Worm (Caenorhabditis elegans) whole organism, L4 larva: ENCODE results near the gene F13E9.5.
A peak's percentile ranks its signal among the peaks of the same experiment; 100 is the strongest.

Experiments
- R02D3.7 ChIP-seq: fragments of 150-350 bp; sonication (generic microtip); optimal IDR thresholded peaks from 3 replicates; lab custom pipeline; 2014; ENCODE audit warnings: missing biosample characterization, missing genetic modification characterization
- T26A8.4 ChIP-seq: fragments of 200-800 bp; sonication (Bioruptor generic); IDR thresholded peaks from 2 replicates; pipeline ENCODE4 v1.3.6; 2022; ENCODE audit warnings: missing genetic modification characterization, missing compliant biosample characterization
- ZK337.2 ChIP-seq: fragments of 200-800 bp; sonication (Bioruptor generic); IDR thresholded peaks from 2 replicates; pipeline ENCODE4 v1.3.6; 2022; ENCODE audit warnings: missing genetic modification reagents, missing genetic modification characterization, missing compliant biosample characterization
- aha-1 ChIP-seq: fragments of 150-350 bp; peaks from one replicate; lab custom pipeline; 2014; ENCODE audit warnings: missing biosample characterization, missing genetic modification characterization
- aly-2 ChIP-seq: sonication (generic microtip); optimal IDR thresholded peaks from 2 replicates; lab custom pipeline; 2018; ENCODE audit warnings: missing biosample characterization, missing genetic modification characterization
- attf-4 ChIP-seq: sonication (generic microtip); optimal IDR thresholded peaks from 3 replicates; lab custom pipeline; 2017; ENCODE audit warnings: missing biosample characterization, missing genetic modification characterization
- ceh-20 ChIP-seq: fragments of 200-800 bp; sonication (Bioruptor generic); IDR thresholded peaks from 2 replicates; pipeline ENCODE4 v1.3.6; 2022; ENCODE audit warnings: missing genetic modification reagents, missing genetic modification characterization, missing compliant biosample characterization
- ceh-28 ChIP-seq: fragments of 150-350 bp; optimal IDR thresholded peaks from 2 replicates; lab custom pipeline; 2014; ENCODE audit warnings: missing biosample characterization, missing genetic modification reagents, missing genetic modification characterization
- cey-2 ChIP-seq: sonication (generic microtip); optimal IDR thresholded peaks from 3 replicates; lab custom pipeline; 2017; ENCODE audit warnings: missing genetic modification characterization, mild to moderate bottlenecking, missing compliant biosample characterization, antibody characterized with exemption, borderline replicate concordance; ENCODE audit not compliant: insufficient read depth
- ctbp-1 ChIP-seq: fragments of 200-800 bp; sonication (Bioruptor generic); IDR thresholded peaks from 2 replicates; pipeline ENCODE4 v1.3.6; 2022; ENCODE audit warnings: missing genetic modification reagents, missing genetic modification characterization, missing compliant biosample characterization
- daf-16 ChIP-seq, 3 experiments: sonication (generic microtip); optimal IDR thresholded peaks; 2 replicates each; lab custom pipeline; 2016 to 2017; ENCODE audit warnings: missing genetic modification characterization in 3 of 3, missing genetic modification reagents in 3 of 3, mild to moderate bottlenecking in 2 of 3, missing compliant biosample characterization in 2 of 3, missing biosample characterization in 1 of 3, moderate library complexity in 1 of 3
- dmd-6 ChIP-seq: fragments of 200-800 bp; sonication (Bioruptor generic); IDR thresholded peaks from 2 replicates; pipeline ENCODE4 v1.3.6; 2022; ENCODE audit warnings: missing genetic modification reagents, missing genetic modification characterization, missing compliant biosample characterization
- dve-1 ChIP-seq: sonication (generic microtip); optimal IDR thresholded peaks from 2 replicates; lab custom pipeline; 2017; ENCODE audit warnings: antibody characterized with exemption, mild to moderate bottlenecking, missing genetic modification characterization, missing compliant biosample characterization; ENCODE audit not compliant: insufficient read depth
- fos-1 ChIP-seq: fragments of 150-350 bp; optimal IDR thresholded peaks from 2 replicates; lab custom pipeline; 2014; ENCODE audit warnings: missing biosample characterization, missing genetic modification characterization
- hlh-11 ChIP-seq: fragments of 200-800 bp; sonication (Bioruptor generic); optimal IDR thresholded peaks from 2 replicates; lab custom pipeline; 2018; ENCODE audit warnings: mild to moderate bottlenecking, missing genetic modification characterization, missing compliant biosample characterization
- hlh-30 ChIP-seq: sonication (generic microtip); optimal IDR thresholded peaks from 2 replicates; lab custom pipeline; 2017; ENCODE audit warnings: antibody characterized with exemption, mild to moderate bottlenecking, missing genetic modification characterization, missing compliant biosample characterization; ENCODE audit not compliant: insufficient read depth
- jun-1 ChIP-seq: fragments of 150-350 bp; optimal IDR thresholded peaks from 2 replicates; lab custom pipeline; 2014; ENCODE audit warnings: missing biosample characterization, missing genetic modification reagents, missing genetic modification characterization
- lim-7 ChIP-seq: fragments of 200-800 bp; sonication (Bioruptor generic); IDR thresholded peaks from 2 replicates; pipeline ENCODE4 v1.3.6; 2022; ENCODE audit warnings: missing genetic modification characterization, missing compliant biosample characterization
- lin-29 ChIP-seq: fragments of 200-800 bp; sonication (Bioruptor generic); IDR thresholded peaks from 2 replicates; pipeline ENCODE4 v1.3.6; 2022; ENCODE audit warnings: missing genetic modification reagents, missing genetic modification characterization, missing compliant biosample characterization
- lin-38 ChIP-seq: fragments of 200-800 bp; sonication (Bioruptor generic); IDR thresholded peaks from 2 replicates; pipeline ENCODE4 v1.3.6; 2022; ENCODE audit warnings: missing genetic modification reagents, missing genetic modification characterization, missing compliant biosample characterization
- lin-39 ChIP-seq: fragments of 150-350 bp; optimal IDR thresholded peaks from 2 replicates; lab custom pipeline; 2014; ENCODE audit warnings: missing biosample characterization, missing genetic modification reagents, missing genetic modification characterization
- lsy-2 ChIP-seq, 2 experiments: fragments of 150-350 bp in 1 of 2; sonication (generic microtip) in 1 of 2; optimal IDR thresholded peaks; 2 replicates each; lab custom pipeline; 2014 to 2017; ENCODE audit warnings: missing biosample characterization in 2 of 2, missing genetic modification characterization in 2 of 2
- madf-5 ChIP-seq, 2 experiments: fragments of 200-800 bp; sonication (Bioruptor generic); IDR thresholded peaks; 2 replicates each; pipeline ENCODE4 v1.3.6; 2022; ENCODE audit warnings: missing compliant biosample characterization in 2 of 2, missing genetic modification characterization in 2 of 2
- mdl-1 ChIP-seq, 2 experiments: fragments of 150-350 bp in 1 of 2; sonication (generic microtip) in 1 of 2; optimal IDR thresholded peaks; 2 replicates each; lab custom pipeline; 2014 to 2017; ENCODE audit warnings: missing biosample characterization in 2 of 2, missing genetic modification characterization in 2 of 2
- mdt-29 ChIP-seq: fragments of 200-800 bp; sonication (Bioruptor generic); IDR thresholded peaks from 2 replicates; pipeline ENCODE4 v1.3.6; 2022; ENCODE audit warnings: missing genetic modification reagents, missing genetic modification characterization, missing compliant biosample characterization
- mep-1 ChIP-seq: fragments of 150-350 bp; sonication (generic microtip); optimal IDR thresholded peaks from 3 replicates; lab custom pipeline; 2014; ENCODE audit warnings: missing biosample characterization, missing genetic modification characterization
- mes-2 ChIP-seq: sonication (generic microtip); optimal IDR thresholded peaks from 2 replicates; lab custom pipeline; 2016; ENCODE audit warnings: missing genotype, mild to moderate bottlenecking, missing genetic modification characterization, missing compliant biosample characterization; ENCODE audit not compliant: poor library complexity, severe bottlenecking
- mxl-3 ChIP-seq: fragments of 200-800 bp; sonication (Bioruptor generic); optimal IDR thresholded peaks from 2 replicates; lab custom pipeline; 2018; ENCODE audit warnings: mild to moderate bottlenecking, missing genetic modification characterization, missing compliant biosample characterization
- nhr-28 ChIP-seq: fragments of 150-350 bp; optimal IDR thresholded peaks from 2 replicates; lab custom pipeline; 2014; ENCODE audit warnings: missing biosample characterization, missing genetic modification characterization
- nhr-6 ChIP-seq: fragments of 150-350 bp; optimal IDR thresholded peaks from 2 replicates; lab custom pipeline; 2014; ENCODE audit warnings: missing biosample characterization, missing genetic modification characterization
- nhr-76 ChIP-seq: fragments of 150-350 bp; optimal IDR thresholded peaks from 2 replicates; lab custom pipeline; 2014; ENCODE audit warnings: missing biosample characterization, missing genetic modification characterization
- nhr-77 ChIP-seq: fragments of 150-350 bp; optimal IDR thresholded peaks from 2 replicates; lab custom pipeline; 2014; ENCODE audit warnings: missing biosample characterization, missing genetic modification characterization
- pqm-1 ChIP-seq: sonication (generic microtip); optimal IDR thresholded peaks from 2 replicates; lab custom pipeline; 2017; ENCODE audit warnings: missing biosample characterization, missing genetic modification characterization
- tag-97 ChIP-seq: fragments of 200-800 bp; sonication (Bioruptor generic); IDR thresholded peaks from 2 replicates; pipeline ENCODE4 v1.3.6; 2022; ENCODE audit warnings: missing genetic modification characterization, missing compliant biosample characterization
- unc-130 ChIP-seq: sonication (generic microtip); optimal IDR thresholded peaks from 2 replicates; lab custom pipeline; 2016; ENCODE audit warnings: missing genetic modification reagents, missing genetic modification characterization, missing compliant biosample characterization
- zfp-2 ChIP-seq: sonication (generic microtip); optimal IDR thresholded peaks from 2 replicates; lab custom pipeline; 2016; ENCODE audit warnings: mild to moderate bottlenecking, missing genetic modification characterization, missing compliant biosample characterization
- zfp-3 ChIP-seq: fragments of 200-800 bp; sonication (Bioruptor generic); conservative IDR thresholded peaks from 2 replicates; pipeline ENCODE4 v1.3.6; 2022; ENCODE audit warnings: missing genetic modification reagents, missing genetic modification characterization, missing compliant biosample characterization
- ztf-11 ChIP-seq: fragments of 150-350 bp; optimal IDR thresholded peaks from 2 replicates; lab custom pipeline; 2014; ENCODE audit warnings: missing biosample characterization, missing genetic modification characterization

F13E9.5 gene

DNA sequence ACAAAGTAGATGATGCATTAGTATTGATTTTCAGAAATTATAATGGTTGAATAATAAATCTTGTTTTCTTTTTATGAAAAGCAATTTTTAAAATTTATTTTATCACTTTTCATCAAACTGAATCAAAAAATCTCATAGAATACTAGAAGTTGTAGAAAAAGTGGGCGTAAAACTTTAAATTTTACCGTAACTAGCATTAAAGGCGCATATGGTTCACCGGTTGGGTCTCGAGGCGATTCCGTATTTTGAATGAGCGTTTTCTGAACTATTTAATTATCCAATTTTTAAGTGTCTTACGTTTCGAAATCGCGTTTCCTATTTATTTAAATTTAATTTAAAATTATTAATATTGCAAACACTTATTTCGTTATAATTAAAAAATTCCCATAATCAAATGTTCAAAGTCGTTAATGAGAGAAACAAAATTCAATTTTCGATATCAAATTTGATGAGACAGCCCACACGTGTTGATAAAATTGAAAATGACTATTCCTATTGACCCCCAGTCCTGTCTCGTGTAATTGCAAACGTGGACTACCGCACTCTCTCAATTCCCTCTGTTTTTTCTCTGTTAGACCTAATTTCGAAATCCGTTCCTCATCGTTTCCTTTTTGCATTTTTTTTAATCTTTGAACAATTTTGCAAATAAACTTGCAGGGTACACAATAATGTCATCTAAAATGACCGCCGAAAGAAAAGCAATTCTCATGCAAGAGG, 25.7 kb downstream of the F13E9.5 start, which contains the start of the genes T11G6.2 and hars-1:
TSS of gene T11G6.2 (minus strand) at position 197 of the 717 bp plus-strand sequence.
TSS of gene hars-1 (plus strand) at position 658 of the 717 bp plus-strand sequence.
- TF ChIP-seq unc-130 (GFP tag; lab: Kevin White, UChicago): no peak
- no peak for TF ChIP-seq cey-2 (tag; lab: Kevin White, UChicago)
- peak; percentile 76 for TF ChIP-seq nhr-28 (tag; lab: Kevin White, UChicago)
- TF ChIP-seq dmd-6 (GFP tag; lab: Robert Waterston, UW): peak; percentile 71; the same call in 1 of the 2 replicates
- no peak for TF ChIP-seq zfp-3 (GFP tag; lab: Robert Waterston, UW)
- no peak for TF ChIP-seq tag-97 (GFP tag; lab: Robert Waterston, UW)
- TF ChIP-seq nhr-77 (tag; lab: Kevin White, UChicago): peak; percentile 74
- no peak for TF ChIP-seq T26A8.4 (GFP tag; lab: Robert Waterston, UW)
- TF ChIP-seq hlh-30: peak; percentile 83
- TF ChIP-seq mep-1: peak; percentile 34
- no peak for TF ChIP-seq mdt-29 (GFP tag; lab: Robert Waterston, UW)
- peak; percentile 36 for TF ChIP-seq dve-1 (tag; lab: Kevin White, UChicago)
- TF ChIP-seq madf-5 (GFP tag; IDR thresholded peaks at IDR 0.05; lab: Robert Waterston, UW): no peak
- TF ChIP-seq mxl-3 (GFP tag; lab: Kevin White, UChicago): peak; percentile 98
- no peak for TF ChIP-seq ceh-20 (GFP tag; lab: Robert Waterston, UW)
- peak; percentile 52 for TF ChIP-seq hlh-11 (tag; lab: Kevin White, UChicago)
- TF ChIP-seq lin-39: no peak
- no peak for TF ChIP-seq attf-4 (tag; lab: Kevin White, UChicago)
- peak; percentile 24 for TF ChIP-seq nhr-6 (tag; lab: Kevin White, UChicago)
- peak; percentile 66 for TF ChIP-seq lin-38 (GFP tag; lab: Robert Waterston, UW)
- TF ChIP-seq aly-2: no peak
- TF ChIP-seq ctbp-1 (GFP tag; lab: Robert Waterston, UW): no peak
- no peak for TF ChIP-seq daf-16 (GFP tag; optimal IDR thresholded peaks at IDR 0.05; lab: Kevin White, UChicago)
- peak; percentile 84 for TF ChIP-seq daf-16 (tag; optimal IDR thresholded peaks at IDR 0.05; lab: Kevin White, UChicago)
- peak in 1 of 2 experiments; percentile 81 for TF ChIP-seq mdl-1 (tag; optimal IDR thresholded peaks at IDR 0.05; lab: Kevin White, UChicago)
- no peak for TF ChIP-seq zfp-2 (tag; lab: Kevin White, UChicago)
- TF ChIP-seq mes-2 (tag; lab: Kevin White, UChicago): peak; percentile 51
- peak in 1 of 2 experiments; percentile 40 for TF ChIP-seq lsy-2 (tag; optimal IDR thresholded peaks at IDR 0.05; lab: Kevin White, UChicago)
- no peak for TF ChIP-seq ceh-28 (tag; lab: Kevin White, UChicago)
- no peak for TF ChIP-seq ZK337.2 (GFP tag; lab: Robert Waterston, UW)
- TF ChIP-seq pqm-1: peak; percentile 76
- TF ChIP-seq fos-1 (tag; lab: Kevin White, UChicago): no peak

DNA sequence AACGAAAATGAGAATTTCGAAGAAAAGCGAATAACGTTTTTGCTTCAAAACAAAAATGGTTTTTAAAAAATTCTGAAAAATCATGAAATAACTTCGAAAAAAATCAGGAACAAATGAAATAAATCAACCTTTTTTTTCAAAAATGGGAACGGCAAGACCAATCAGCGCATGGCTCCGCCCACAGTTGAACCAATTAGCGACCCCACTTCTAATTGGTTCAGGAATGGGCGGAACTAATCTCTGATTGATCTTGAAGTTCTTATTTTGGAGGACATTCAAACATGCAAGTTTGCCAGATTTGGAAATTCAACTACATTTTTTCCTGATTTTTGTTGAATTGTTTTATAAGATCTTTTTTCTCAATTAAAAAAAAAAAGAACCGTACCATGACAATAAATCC, 28.2 kb downstream of the F13E9.5 start:
- TF ChIP-seq T26A8.4 (GFP tag; lab: Robert Waterston, UW): no peak
- TF ChIP-seq jun-1 (tag; lab: Kevin White, UChicago): no peak

DNA sequence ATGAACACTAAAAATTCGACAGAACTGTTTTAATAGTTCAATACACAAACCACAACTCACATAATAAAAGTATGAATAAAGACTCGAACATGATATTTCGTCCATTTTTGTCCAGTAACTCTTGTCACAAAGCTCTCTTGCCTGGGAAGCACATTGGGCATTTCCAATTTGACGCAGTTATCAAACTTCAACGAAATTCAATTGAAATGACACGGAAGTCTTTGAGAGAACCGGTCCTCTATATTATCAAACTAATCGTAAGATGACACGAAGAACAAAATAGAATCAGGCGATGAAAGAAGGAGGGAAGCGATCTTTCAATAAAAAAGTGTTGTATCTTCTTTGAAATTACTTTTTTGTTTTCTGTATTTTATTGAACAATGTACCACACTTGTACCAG, 29.1 kb downstream of the F13E9.5 start, which contains the start of gene T11G6.3:
TSS of gene T11G6.3 (minus strand) at position 189 of the 400 bp plus-strand sequence.
- TF ChIP-seq cey-2 (tag; lab: Kevin White, UChicago): peak; percentile 4
- no peak for TF ChIP-seq lim-7 (GFP tag; lab: Robert Waterston, UW)
- no peak for TF ChIP-seq ceh-28 (tag; lab: Kevin White, UChicago)
- TF ChIP-seq ztf-11 (tag; lab: Kevin White, UChicago): no peak
- TF ChIP-seq hlh-11 (tag; lab: Kevin White, UChicago): peak; percentile 6
- TF ChIP-seq nhr-28 (tag; lab: Kevin White, UChicago): peak; percentile 28
- peak; percentile 13 for TF ChIP-seq nhr-76 (tag; lab: Kevin White, UChicago)
- no peak for TF ChIP-seq unc-130 (GFP tag; lab: Kevin White, UChicago)
- no peak for TF ChIP-seq R02D3.7 (tag; lab: Kevin White, UChicago)
- no peak for TF ChIP-seq lin-29
- TF ChIP-seq aha-1 (tag; lab: Kevin White, UChicago): peak; percentile 91
